Worm (Caenorhabditis elegans) whole organism, L4/young adult: ENCODE measurements around the gene nhr-11.

Source experiments
- W03F9.2 ChIP-seq: fragments of 150-350 bp; optimal IDR thresholded peaks from 2 replicates; lab custom pipeline; 2014; ENCODE audit warnings: missing biosample characterization, missing genetic modification characterization
- dao-5 ChIP-seq: sonication (generic microtip); optimal IDR thresholded peaks from 2 replicates; lab custom pipeline; 2016; ENCODE audit warnings: missing genotype, missing genetic modification characterization, moderate library complexity, missing compliant biosample characterization
- him-1 ChIP-seq: sonication (generic microtip); optimal IDR thresholded peaks from 2 replicates; lab custom pipeline; 2016; ENCODE audit warnings: missing genotype, missing genetic modification reagents, missing genetic modification characterization, missing compliant biosample characterization

nhr-11 gene

ce11 chrIV:9098942-9099341 is 29.1 kb downstream of the nhr-11 start, which contains the start of gene gldi-10:
TSS of gene gldi-10 (plus strand) at chrIV:9099242.
- TF ChIP-seq W03F9.2 (tag; lab: Kevin White, UChicago) (no peak), him-1 (tag; lab: Kevin White, UChicago) (no peak), dao-5 (tag; lab: Kevin White, UChicago) (no peak)

ce11 chrIV:9100835-9101234 is 31.0 kb downstream of the nhr-11 start:
- TF ChIP-seq him-1 (tag; lab: Kevin White, UChicago) (no peak), dao-5 (tag; lab: Kevin White, UChicago) (no peak), W03F9.2 (tag; lab: Kevin White, UChicago) (no peak)

ce11 chrIV:9104071-9105016 is 34.5 kb downstream of the nhr-11 start, which contains the start of the genes C01F6.14 and fem-3:
TSS of gene C01F6.14 (minus strand) at chrIV:9104121.
TSS of gene fem-3 (plus strand) at chrIV:9104966.
- TF ChIP-seq dao-5 (tag; lab: Kevin White, UChicago) (no peak), him-1 (tag; lab: Kevin White, UChicago) (no peak), W03F9.2 (tag; lab: Kevin White, UChicago) (no peak)

ce11 chrIV:9107464-9107863 is 37.7 kb downstream of the nhr-11 start:
- TF ChIP-seq W03F9.2 (tag; lab: Kevin White, UChicago), result no peak
- TF ChIP-seq dao-5 (tag; lab: Kevin White, UChicago), result no peak
- TF ChIP-seq him-1 (tag; lab: Kevin White, UChicago), result no peak

ce11 chrIV:9108631-9109030 is 38.8 kb downstream of the nhr-11 start, which contains the start of gene aly-1:
TSS of gene aly-1 (plus strand) at chrIV:9108931.
- no peak for TF ChIP-seq W03F9.2 (tag; lab: Kevin White, UChicago)
- TF ChIP-seq dao-5 (tag; lab: Kevin White, UChicago), result no peak
- no peak for TF ChIP-seq him-1 (tag; lab: Kevin White, UChicago)

- TF ChIP-seq W03F9.2 (tag; lab: Kevin White, UChicago) (no peak), dao-5 (tag; lab: Kevin White, UChicago) (no peak), him-1 (tag; lab: Kevin White, UChicago) (no peak)
Measured at ce11 chrIV:9112019-9112418, 42.2 kb downstream of the nhr-11 start.

ce11 chrIV:9114078-9114477 is 44.3 kb downstream of the nhr-11 start:
- TF ChIP-seq W03F9.2 (tag; lab: Kevin White, UChicago), result no peak
- TF ChIP-seq him-1 (tag; lab: Kevin White, UChicago), result no peak
- no peak for TF ChIP-seq dao-5 (tag; lab: Kevin White, UChicago)

ce11 chrIV:9116452-9116851 is 46.6 kb downstream of the nhr-11 start:
- no peak for TF ChIP-seq dao-5 (tag; lab: Kevin White, UChicago)
- TF ChIP-seq W03F9.2 (tag; lab: Kevin White, UChicago), result no peak
- TF ChIP-seq him-1 (tag; lab: Kevin White, UChicago), result no peak

- TF ChIP-seq dao-5 (tag; lab: Kevin White, UChicago) (no peak), W03F9.2 (tag; lab: Kevin White, UChicago) (no peak), him-1 (tag; lab: Kevin White, UChicago) (no peak)
Measured at ce11 chrIV:9117700-9118099, 47.9 kb downstream of the nhr-11 start.

- TF ChIP-seq dao-5 (tag; lab: Kevin White, UChicago) (no peak), W03F9.2 (tag; lab: Kevin White, UChicago) (no peak), him-1 (tag; lab: Kevin White, UChicago) (no peak)
Measured at ce11 chrIV:9118348-9118747, 48.5 kb downstream of the nhr-11 start.

ce11 chrIV:9118792-9119191 is 49.0 kb downstream of the nhr-11 start, which contains the start of gene nrfl-1:
TSS of gene nrfl-1 (plus strand) at chrIV:9119092.
- no peak for TF ChIP-seq W03F9.2 (tag; lab: Kevin White, UChicago)
- no peak for TF ChIP-seq dao-5 (tag; lab: Kevin White, UChicago)
- no peak for TF ChIP-seq him-1 (tag; lab: Kevin White, UChicago)

- no peak for TF ChIP-seq W03F9.2 (tag; lab: Kevin White, UChicago)
- no peak for TF ChIP-seq dao-5 (tag; lab: Kevin White, UChicago)
- TF ChIP-seq him-1 (tag; lab: Kevin White, UChicago), result no peak
Measured at ce11 chrIV:9120220-9120619, 50.4 kb downstream of the nhr-11 start.

- TF ChIP-seq him-1 (tag; lab: Kevin White, UChicago) (no peak), W03F9.2 (tag; lab: Kevin White, UChicago) (no peak), dao-5 (tag; lab: Kevin White, UChicago) (no peak)
Measured at ce11 chrIV:9121545-9121944, 51.7 kb downstream of the nhr-11 start.
